Fruit fly (Drosophila melanogaster) whole organism, pupa: ENCODE measurements around the gene Hsp67Ba.

Source experiments
- CG15710 ChIP-seq: fragments of 200-800 bp; sonication (Bioruptor generic); optimal IDR thresholded peaks from 2 replicates; lab custom pipeline; 2018; ENCODE audit warnings: missing biosample characterization, mild to moderate bottlenecking, missing genetic modification characterization, moderate library complexity
- CG4496 ChIP-seq: fragments of 200-800 bp; sonication (Bioruptor generic); IDR thresholded peaks from 3 replicates; pipeline ENCODE4 v1.3.6; 2022; ENCODE audit warnings: missing biosample characterization, missing genetic modification characterization
- Pif1A ChIP-seq: fragments of 200-800 bp; sonication (Bioruptor generic); optimal IDR thresholded peaks from 3 replicates; lab custom pipeline; 2016; ENCODE audit warnings: missing biosample characterization, missing genetic modification characterization
- Pif1B ChIP-seq: fragments of 200-800 bp; sonication (Bioruptor generic); optimal IDR thresholded peaks from 3 replicates; lab custom pipeline; 2016; ENCODE audit warnings: missing biosample characterization, missing genetic modification characterization

dm6 chr3L:9398435-9398981 lies 19.2 kb upstream of the Hsp67Ba start:
- TF ChIP-seq CG4496 = peak; percentile 50; the same call in 1 of the 3 replicates
- TF ChIP-seq CG15710 (tag; lab: Kevin White, UChicago) = peak; percentile 9
- no peak for TF ChIP-seq Pif1B
- TF ChIP-seq Pif1A = no peak
